Fruit fly (Drosophila melanogaster) whole organism, wandering third instar larva: Measurements from ENCODE around the gene CG9636.

Source experiments
- CG32264 ChIP-seq: fragments of 200-800 bp; sonication (Bioruptor generic); optimal IDR thresholded peaks from 2 replicates; lab custom pipeline; 2016; ENCODE audit warnings: missing biosample characterization, missing genetic modification characterization
- CG9705 ChIP-seq: fragments of 200-800 bp; sonication (Bioruptor generic); optimal IDR thresholded peaks from 2 replicates; lab custom pipeline; 2018; ENCODE audit warnings: missing biosample characterization, mild to moderate bottlenecking, missing genetic modification characterization
- Hr83 ChIP-seq: fragments of 200-300 bp; sonication (Bioruptor generic); optimal IDR thresholded peaks from 2 replicates; lab custom pipeline; 2016; ENCODE audit warnings: missing biosample characterization, mild to moderate bottlenecking, missing genetic modification characterization, moderate library complexity; ENCODE audit not compliant: poor library complexity, severe bottlenecking
- N ChIP-seq: fragments of >200 bp; optimal IDR thresholded peaks from 2 replicates; lab custom pipeline; 2018; ENCODE audit warnings: missing biosample characterization, missing external identifiers, missing genetic modification characterization
- Rel ChIP-seq, 2 experiments: fragments of 200-800 bp; sonication (Bioruptor generic) in 1 of 2; optimal IDR thresholded peaks; 2 replicates in 1 of 2; 3 replicates in 1 of 2; lab custom pipeline; 2016 to 2019; ENCODE audit warnings: mild to moderate bottlenecking in 2 of 2, missing biosample characterization in 2 of 2, missing genetic modification characterization in 2 of 2, moderate library complexity in 1 of 2
- pan ChIP-seq: fragments of >200 bp; optimal IDR thresholded peaks from 2 replicates; lab custom pipeline; 2017
- sage ChIP-seq: fragments of 200-800 bp; sonication (Bioruptor generic); optimal IDR thresholded peaks from 2 replicates; lab custom pipeline; 2016; ENCODE audit warnings: missing biosample characterization, mild to moderate bottlenecking, missing genetic modification characterization

- TF ChIP-seq pan (lab: Kevin White, UChicago) = no peak
- no peak for TF ChIP-seq Rel (GFP tag; optimal IDR thresholded peaks at IDR 0.05; lab: Kevin White, UChicago)
- no peak for TF ChIP-seq Rel (tag; optimal IDR thresholded peaks at IDR 0.05; lab: Kevin White, UChicago)
- TF ChIP-seq CG32264 (GFP tag; lab: Kevin White, UChicago) = no peak
- no peak for TF ChIP-seq N (GFP tag; lab: Kevin White, UChicago)
- no peak for TF ChIP-seq CG9705 (GFP tag; lab: Kevin White, UChicago)
- no peak for TF ChIP-seq Hr83
- TF ChIP-seq sage (GFP tag; lab: Kevin White, UChicago) = no peak
These were observed 50.5 kb downstream of the CG9636 start for dm6 chr3R:8193120-8193519.
